Fruit fly (Drosophila melanogaster) whole organism, prepupa: ENCODE measurements around the gene CG5225.

Source experiments
- Blimp-1 ChIP-seq: fragments of 200-800 bp; sonication (Bioruptor generic); optimal IDR thresholded peaks from 3 replicates; lab custom pipeline; 2017; ENCODE audit warnings: missing biosample characterization, missing genetic modification characterization, mild to moderate bottlenecking, moderate library complexity, missing genetic modification reagents
- CG10631 ChIP-seq: fragments of 200-800 bp; sonication (Bioruptor generic); optimal IDR thresholded peaks from 2 replicates; lab custom pipeline; 2016; ENCODE audit warnings: missing biosample characterization, missing genetic modification characterization
- CG10669 ChIP-seq: fragments of 200-800 bp; sonication (Bioruptor generic); optimal IDR thresholded peaks from 3 replicates; lab custom pipeline; 2018; ENCODE audit warnings: missing biosample characterization, mild to moderate bottlenecking, missing genetic modification characterization, moderate library complexity
- CG11902 ChIP-seq: fragments of 200-800 bp; sonication (Bioruptor generic); optimal IDR thresholded peaks from 3 replicates; lab custom pipeline; 2016; ENCODE audit warnings: missing biosample characterization, missing genetic modification characterization
- CG1621 ChIP-seq: fragments of 200-800 bp; sonication (Bioruptor generic); optimal IDR thresholded peaks from 3 replicates; lab custom pipeline; 2018; ENCODE audit warnings: missing biosample characterization, mild to moderate bottlenecking, missing genetic modification characterization
- CG16779 ChIP-seq: fragments of 200-800 bp; sonication (Bioruptor generic); optimal IDR thresholded peaks from 3 replicates; lab custom pipeline; 2017; ENCODE audit warnings: missing biosample characterization, mild to moderate bottlenecking, missing genetic modification characterization
- CG3032 ChIP-seq: fragments of 200-800 bp; optimal IDR thresholded peaks from 2 replicates; lab custom pipeline; 2019; ENCODE audit warnings: missing biosample characterization, mild to moderate bottlenecking, missing genetic modification characterization, moderate library complexity
- CG31627 ChIP-seq: fragments of 200-800 bp; sonication (Bioruptor generic); optimal IDR thresholded peaks from 3 replicates; lab custom pipeline; 2016; ENCODE audit warnings: missing biosample characterization, missing genetic modification characterization
- CG32006 ChIP-seq: fragments of 200-800 bp; sonication (Bioruptor generic); optimal IDR thresholded peaks from 3 replicates; lab custom pipeline; 2017; ENCODE audit warnings: missing biosample characterization, mild to moderate bottlenecking, missing genetic modification characterization
- CG34406 ChIP-seq: fragments of 200-800 bp; sonication (Bioruptor generic); optimal IDR thresholded peaks from 3 replicates; lab custom pipeline; 2016; ENCODE audit warnings: missing biosample characterization, missing genetic modification characterization
- CG4318 ChIP-seq: fragments of 200-800 bp; sonication (Bioruptor generic); optimal IDR thresholded peaks from 3 replicates; lab custom pipeline; 2017; ENCODE audit warnings: missing biosample characterization, mild to moderate bottlenecking, missing genetic modification characterization
- CG6276 ChIP-seq: fragments of 200-800 bp; sonication (Bioruptor generic); optimal IDR thresholded peaks from 2 replicates; lab custom pipeline; 2017; ENCODE audit warnings: missing biosample characterization, mild to moderate bottlenecking, missing genetic modification characterization
- CG6792 ChIP-seq: fragments of 200-800 bp; sonication (Bioruptor generic); optimal IDR thresholded peaks from 3 replicates; lab custom pipeline; 2016; ENCODE audit warnings: missing biosample characterization, missing genetic modification characterization
- CG7368 ChIP-seq: fragments of 200-800 bp; sonication (Bioruptor generic); optimal IDR thresholded peaks from 3 replicates; lab custom pipeline; 2016; ENCODE audit warnings: missing biosample characterization, missing genetic modification characterization
- CG8119 ChIP-seq: fragments of 200-800 bp; sonication (Bioruptor generic); IDR thresholded peaks from 3 replicates; pipeline ENCODE4 v1.3.6; 2022; ENCODE audit warnings: missing biosample characterization, missing genetic modification characterization
- CG8632 ChIP-seq: fragments of 200-800 bp; sonication (Bioruptor generic); optimal IDR thresholded peaks from 3 replicates; lab custom pipeline; 2016; ENCODE audit warnings: missing biosample characterization, missing genetic modification characterization
- CG9139 ChIP-seq: fragments of 200-800 bp; sonication (Bioruptor generic); optimal IDR thresholded peaks from 3 replicates; lab custom pipeline; 2017; ENCODE audit warnings: missing biosample characterization, mild to moderate bottlenecking, missing genetic modification characterization
- Eip75B ChIP-seq: fragments of 200-800 bp; sonication (Bioruptor generic); optimal IDR thresholded peaks from 3 replicates; lab custom pipeline; 2016; ENCODE audit warnings: missing biosample characterization, missing genetic modification characterization
- Eip78C ChIP-seq: fragments of 200-800 bp; sonication (Bioruptor generic); peaks from one replicate; lab custom pipeline; 2016; ENCODE audit warnings: missing biosample characterization, missing genetic modification characterization
- Eip93F ChIP-seq: fragments of 200-800 bp; sonication (Bioruptor generic); optimal IDR thresholded peaks from 2 replicates; lab custom pipeline; 2016; ENCODE audit warnings: missing biosample characterization, mild to moderate bottlenecking, missing genetic modification characterization
- Ets21C ChIP-seq: fragments of 200-800 bp; sonication (Bioruptor generic); optimal IDR thresholded peaks from 3 replicates; lab custom pipeline; 2016; ENCODE audit warnings: missing biosample characterization, missing genetic modification characterization
- Hr38 ChIP-seq: sonication (Bioruptor generic); optimal IDR thresholded peaks from 2 replicates; lab custom pipeline; 2016; ENCODE audit warnings: missing biosample characterization, missing genetic modification characterization
- Met ChIP-seq: fragments of 200-800 bp; sonication (Bioruptor generic); optimal IDR thresholded peaks from 3 replicates; lab custom pipeline; 2016; ENCODE audit warnings: missing biosample characterization, missing genetic modification characterization
- OdsH ChIP-seq: fragments of 200-800 bp; sonication (Bioruptor generic); optimal IDR thresholded peaks from 3 replicates; lab custom pipeline; 2016; ENCODE audit warnings: missing biosample characterization, missing genetic modification characterization
- Smox ChIP-seq: fragments of 200-800 bp; sonication (Bioruptor generic); optimal IDR thresholded peaks from 3 replicates; lab custom pipeline; 2016; ENCODE audit warnings: missing biosample characterization, missing genetic modification characterization
- Sox102F ChIP-seq: fragments of 200-800 bp; sonication (Bioruptor generic); optimal IDR thresholded peaks from 2 replicates; lab custom pipeline; 2016; ENCODE audit warnings: missing biosample characterization, mild to moderate bottlenecking, missing genetic modification characterization
- Sox14 ChIP-seq: fragments of 200-800 bp; sonication (Bioruptor generic); optimal IDR thresholded peaks from 3 replicates; lab custom pipeline; 2016; ENCODE audit warnings: missing biosample characterization, missing genetic modification characterization
- Sox15 ChIP-seq: fragments of 200-800 bp; sonication (Bioruptor generic); optimal IDR thresholded peaks from 3 replicates; lab custom pipeline; 2016; ENCODE audit warnings: missing biosample characterization, missing genetic modification characterization
- acj6 ChIP-seq: fragments of 200-800 bp; sonication (Bioruptor generic); optimal IDR thresholded peaks from 3 replicates; lab custom pipeline; 2016; ENCODE audit warnings: missing biosample characterization, missing genetic modification characterization
- cyc ChIP-seq: fragments of 200-800 bp; sonication (Bioruptor generic); optimal IDR thresholded peaks from 3 replicates; lab custom pipeline; 2016; ENCODE audit warnings: missing biosample characterization, missing genetic modification characterization
- dac ChIP-seq: fragments of 200-800 bp; sonication (Bioruptor generic); optimal IDR thresholded peaks from 2 replicates; lab custom pipeline; 2017; ENCODE audit warnings: missing biosample characterization, mild to moderate bottlenecking, missing genetic modification characterization
- dsx ChIP-seq: fragments of 200-800 bp; optimal IDR thresholded peaks from 3 replicates; lab custom pipeline; 2019; ENCODE audit warnings: missing biosample characterization, mild to moderate bottlenecking, missing genetic modification characterization, moderate library complexity; ENCODE audit not compliant: poor library complexity, severe bottlenecking
- eg ChIP-seq: fragments of 200-800 bp; sonication (Bioruptor generic); IDR thresholded peaks from 3 replicates; pipeline ENCODE4 v1.3.6; 2022; ENCODE audit warnings: missing biosample characterization, missing genetic modification characterization
- fd59A ChIP-seq: fragments of 200-800 bp; sonication (Bioruptor generic); optimal IDR thresholded peaks from 2 replicates; lab custom pipeline; 2017; ENCODE audit warnings: missing biosample characterization, mild to moderate bottlenecking, missing genetic modification characterization, missing genetic modification reagents
- fd85E ChIP-seq: fragments of 200-800 bp; sonication (Bioruptor generic); optimal IDR thresholded peaks from 3 replicates; lab custom pipeline; 2016; ENCODE audit warnings: missing biosample characterization, missing genetic modification characterization
- fkh ChIP-seq: fragments of 200-800 bp; sonication (Bioruptor generic); optimal IDR thresholded peaks from 3 replicates; lab custom pipeline; 2017; ENCODE audit warnings: missing biosample characterization, mild to moderate bottlenecking, missing genetic modification characterization, moderate library complexity
- lz ChIP-seq: fragments of 200-800 bp; sonication (Bioruptor generic); optimal IDR thresholded peaks from 3 replicates; lab custom pipeline; 2016; ENCODE audit warnings: missing biosample characterization, missing genetic modification characterization
- net ChIP-seq: fragments of 200-800 bp; sonication (Bioruptor generic); optimal IDR thresholded peaks from 3 replicates; lab custom pipeline; 2016; ENCODE audit warnings: missing biosample characterization, missing genetic modification characterization
- pdm3 ChIP-seq: fragments of 200-800 bp; sonication (Bioruptor generic); optimal IDR thresholded peaks from 3 replicates; lab custom pipeline; 2016; ENCODE audit warnings: missing biosample characterization, missing genetic modification characterization
- salr ChIP-seq, 2 experiments: fragments of 200-800 bp; sonication (Bioruptor generic); optimal IDR thresholded peaks; 3 replicates each; lab custom pipeline; 2016 to 2018; ENCODE audit warnings: missing biosample characterization in 2 of 2, missing genetic modification characterization in 2 of 2, mild to moderate bottlenecking in 1 of 2
- spab ChIP-seq: fragments of 200-800 bp; sonication (Bioruptor generic); optimal IDR thresholded peaks from 2 replicates; lab custom pipeline; 2017; ENCODE audit warnings: missing biosample characterization, mild to moderate bottlenecking, missing genetic modification characterization, missing genetic modification reagents
- ss ChIP-seq, 2 experiments: fragments of 200-800 bp; sonication (Bioruptor generic); optimal IDR thresholded peaks; 2 replicates in 1 of 2; 3 replicates in 1 of 2; lab custom pipeline; 2017 to 2018; ENCODE audit warnings: mild to moderate bottlenecking in 2 of 2, missing biosample characterization in 2 of 2, missing genetic modification characterization in 2 of 2, moderate library complexity in 1 of 2
- svp ChIP-seq: fragments of 200-800 bp; sonication (Bioruptor generic); peaks from one replicate; lab custom pipeline; 2016; ENCODE audit warnings: missing biosample characterization, missing genetic modification characterization
- vri ChIP-seq: fragments of 200-800 bp; sonication (Bioruptor generic); optimal IDR thresholded peaks from 3 replicates; lab custom pipeline; 2016; ENCODE audit warnings: missing biosample characterization, mild to moderate bottlenecking, missing genetic modification characterization

CG5225 gene

DNA sequence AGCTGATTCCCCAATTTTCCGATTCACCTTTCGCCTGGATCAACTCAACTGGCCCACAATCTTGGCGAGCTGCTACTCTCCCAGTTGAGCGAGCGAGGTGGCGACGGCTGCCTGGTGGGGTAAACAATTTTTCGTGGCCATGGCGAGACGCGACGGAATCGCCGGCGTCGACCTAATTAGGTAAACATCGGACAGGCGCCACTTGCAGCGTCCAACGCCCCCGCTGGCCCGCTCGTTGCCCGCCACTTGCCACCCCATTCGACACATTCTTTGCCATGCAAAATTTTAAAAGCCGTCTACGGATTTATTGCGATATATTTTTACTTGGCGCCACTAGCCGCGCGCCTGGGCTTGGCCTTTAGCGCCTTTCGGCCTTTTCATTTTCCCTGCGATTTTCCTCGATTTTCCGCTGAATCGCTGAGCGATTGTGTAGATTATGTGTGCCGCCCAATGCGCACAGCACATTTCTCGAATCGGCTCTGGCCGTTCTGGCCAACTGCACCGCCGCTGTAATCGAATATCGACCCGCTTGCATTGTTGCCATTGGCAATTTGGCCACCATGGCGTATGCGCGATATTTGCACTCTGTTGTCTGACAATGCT lies 38.4 kb downstream of the CG5225 start:
- no peak for TF ChIP-seq Sox15 (GFP tag; lab: Kevin White, UChicago)
- TF ChIP-seq ss (GFP tag; optimal IDR thresholded peaks at IDR 0.05; lab: Kevin White, UChicago) = no peak
- TF ChIP-seq Met (GFP tag; lab: Kevin White, UChicago) = no peak
- TF ChIP-seq OdsH (GFP tag; lab: Kevin White, UChicago) = no peak
- TF ChIP-seq Eip93F (GFP tag; lab: Kevin White, UChicago) = peak; percentile 11
- no peak for TF ChIP-seq CG4318 (GFP tag; lab: Kevin White, UChicago)
- TF ChIP-seq fd85E (GFP tag; lab: Kevin White, UChicago) = no peak
- no peak for TF ChIP-seq CG11902 (GFP tag; lab: Kevin White, UChicago)
- peak; percentile 50 for TF ChIP-seq svp (GFP tag; lab: Kevin White, UChicago)
- TF ChIP-seq eg = 0 out of 3 replicates have a peak, but pooled peaks have one; percentile 10

DNA sequence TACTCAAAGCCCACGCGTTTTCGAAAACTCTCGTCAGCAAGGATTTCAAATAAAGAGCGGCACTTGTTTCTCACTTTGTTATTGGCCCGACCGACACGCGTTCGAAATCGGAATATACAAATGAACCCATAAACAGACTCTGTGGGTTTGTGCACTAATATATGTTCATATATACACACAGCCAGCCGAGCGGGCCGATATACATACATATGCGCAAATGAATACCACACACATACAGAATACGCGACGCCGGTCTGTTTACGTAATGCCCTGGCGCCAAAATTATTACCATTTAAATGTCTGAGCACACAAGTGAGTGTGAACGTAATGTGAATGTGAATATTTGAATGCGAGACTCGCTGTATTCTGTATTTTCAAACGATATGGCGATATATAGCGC lies 39.2 kb downstream of the CG5225 start:
- TF ChIP-seq Ets21C (GFP tag; lab: Kevin White, UChicago) (no peak), fkh (GFP tag; lab: Kevin White, UChicago) (peak; percentile 44), CG3032 (tag; lab: Kevin White, UChicago) (no peak), svp (GFP tag; lab: Kevin White, UChicago) (peak; percentile 66), lz (GFP tag; lab: Kevin White, UChicago) (no peak), Eip78C (peak; percentile 11), Eip93F (GFP tag; lab: Kevin White, UChicago) (no peak), vri (GFP tag; lab: Kevin White, UChicago) (peak; percentile 96), Met (GFP tag; lab: Kevin White, UChicago) (no peak), Sox14 (GFP tag; lab: Kevin White, UChicago) (no peak), CG8119 (GFP tag; lab: Robert Waterston, UW) (no peak), salr (GFP tag; optimal IDR thresholded peaks at IDR 0.05; lab: Kevin White, UChicago) (no peak), CG7368 (GFP tag; lab: Kevin White, UChicago) (no peak)

- TF ChIP-seq Met (GFP tag; lab: Kevin White, UChicago) (no peak), spab (GFP tag; lab: Kevin White, UChicago) (no peak), CG31627 (GFP tag; lab: Kevin White, UChicago) (peak; percentile 22), Blimp-1 (no peak), cyc (GFP tag; lab: Kevin White, UChicago) (peak; percentile 28), CG9139 (GFP tag; lab: Kevin White, UChicago) (no peak), fkh (GFP tag; lab: Kevin White, UChicago) (peak; percentile 13), dsx (GFP tag; lab: Kevin White, UChicago) (no peak), CG32006 (no peak), vri (GFP tag; lab: Kevin White, UChicago) (peak; percentile 95), CG8632 (no peak), CG8119 (GFP tag; lab: Robert Waterston, UW) (no peak), dac (no peak), svp (GFP tag; lab: Kevin White, UChicago) (peak; percentile 67), CG4318 (GFP tag; lab: Kevin White, UChicago) (no peak), CG16779 (tag; lab: Kevin White, UChicago) (no peak), fd59A (GFP tag; lab: Kevin White, UChicago) (no peak), CG10669 (no peak), net (GFP tag; lab: Kevin White, UChicago) (no peak), pdm3 (no peak), Sox15 (GFP tag; lab: Kevin White, UChicago) (no peak), CG3032 (tag; lab: Kevin White, UChicago) (peak; percentile 34), CG1621 (tag; lab: Kevin White, UChicago) (no peak), acj6 (GFP tag; lab: Kevin White, UChicago) (no peak), lz (GFP tag; lab: Kevin White, UChicago) (peak; percentile 15), Eip75B (no peak), eg (no peak), CG34406 (GFP tag; lab: Kevin White, UChicago) (no peak), Hr38 (no peak), CG10631 (no peak), Smox (no peak), CG6792 (no peak), Sox14 (GFP tag; lab: Kevin White, UChicago) (peak; percentile 48), CG6276 (GFP tag; lab: Kevin White, UChicago) (no peak), Sox102F (GFP tag; lab: Kevin White, UChicago) (no peak)
These were observed 44.1 kb downstream of the CG5225 start, which contains the start of the genes Ns1 and mRpS11 for dm6 chr3R:17072526-17073114. Gene Ns1, minus strand, starts transcription at chr3R:17072675. Gene mRpS11, plus strand, starts transcription at chr3R:17072732.
